Worm (Caenorhabditis elegans): ENCODE results near the gene fce-2.

DNA sequence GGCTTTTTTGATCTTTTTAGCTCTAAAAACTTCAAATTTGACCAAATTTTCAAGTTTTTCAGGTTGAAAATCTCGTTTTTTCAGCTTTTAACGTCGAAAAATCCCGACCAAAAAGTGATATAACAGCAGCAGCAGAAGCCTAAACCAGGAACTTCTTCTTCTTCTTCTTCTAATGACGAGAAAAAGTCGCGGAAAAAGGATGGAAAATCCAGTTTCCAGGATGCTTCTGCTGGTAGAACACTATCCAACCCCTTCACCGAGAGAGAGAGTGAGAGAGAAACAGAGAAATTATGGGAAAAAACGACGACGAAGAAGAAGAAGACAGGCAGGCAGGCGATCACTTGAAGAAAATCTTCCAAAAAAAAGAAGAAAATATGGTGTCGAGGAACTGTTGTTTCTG lies 18.3 kb upstream of the fce-2 start:
- TF ChIP-seq ceh-14 (tag; optimal IDR thresholded peaks at IDR 0.05) = no peak
- no peak for TF ChIP-seq npax-4 (tag; optimal IDR thresholded peaks at IDR 0.05)
- no peak for TF ChIP-seq pqm-1 (tag; optimal IDR thresholded peaks at IDR 0.05)

Data from whole organism, late embryonic.